Worm (Caenorhabditis elegans) whole organism, mixed stage, embryonic: ENCODE results near the gene trpp-6.
A peak's percentile ranks its signal among the peaks of the same experiment; 100 is the strongest.
"Not testable (repeated sequence)": the region's sequence is repeated elsewhere in the genome, so short reads cannot be mapped to it uniquely, and the experiment has no call there.

ENCODE experiments used
- M03D4.4 ChIP-seq: sonication (generic microtip); optimal IDR thresholded peaks from 2 replicates; lab custom pipeline; 2017; ENCODE audit warnings: mild to moderate bottlenecking, missing genetic modification characterization, missing compliant biosample characterization
- bed-3 ChIP-seq: fragments of 200-800 bp; sonication (Bioruptor generic); optimal IDR thresholded peaks from 3 replicates; lab custom pipeline; 2018; ENCODE audit warnings: mild to moderate bottlenecking, missing genetic modification characterization, moderate library complexity, missing compliant biosample characterization
- blmp-1 ChIP-seq: fragments of 150-350 bp; optimal IDR thresholded peaks from 2 replicates; lab custom pipeline; 2014; ENCODE audit warnings: missing biosample characterization, missing genetic modification characterization
- ceh-39 ChIP-seq: fragments of 150-350 bp; optimal IDR thresholded peaks from 2 replicates; lab custom pipeline; 2014; ENCODE audit warnings: missing biosample characterization, missing genetic modification characterization
- ceh-43 ChIP-seq: fragments of 200-800 bp; sonication (Bioruptor generic); optimal IDR thresholded peaks from 2 replicates; lab custom pipeline; 2018; ENCODE audit warnings: mild to moderate bottlenecking, missing genetic modification characterization, moderate library complexity, missing compliant biosample characterization
- ces-1 ChIP-seq: fragments of 150-350 bp; optimal IDR thresholded peaks from 2 replicates; lab custom pipeline; 2014; ENCODE audit warnings: missing biosample characterization, missing genetic modification reagents, missing genetic modification characterization
- cnd-1 ChIP-seq: fragments of 200-800 bp; sonication (Bioruptor generic); optimal IDR thresholded peaks from 2 replicates; lab custom pipeline; 2018; ENCODE audit warnings: mild to moderate bottlenecking, missing genetic modification characterization, missing compliant biosample characterization
- drap-1 ChIP-seq: fragments of 200-800 bp; sonication (Bioruptor generic); optimal IDR thresholded peaks from 3 replicates; lab custom pipeline; 2018; ENCODE audit warnings: mild to moderate bottlenecking, missing genetic modification characterization, missing compliant biosample characterization
- elt-1 ChIP-seq: sonication (generic microtip); optimal IDR thresholded peaks from 2 replicates; lab custom pipeline; 2017; ENCODE audit warnings: missing genetic modification characterization, mild to moderate bottlenecking, missing compliant biosample characterization, antibody characterized with exemption, moderate library complexity, borderline replicate concordance; ENCODE audit not compliant: insufficient read depth
- flh-1 ChIP-seq: fragments of 200-800 bp; sonication (Bioruptor generic); optimal IDR thresholded peaks from 2 replicates; lab custom pipeline; 2018; ENCODE audit warnings: mild to moderate bottlenecking, missing genetic modification characterization, moderate library complexity, missing compliant biosample characterization
- ham-2 ChIP-seq: fragments of 200-800 bp; sonication (Bioruptor generic); optimal IDR thresholded peaks from 2 replicates; lab custom pipeline; 2018; ENCODE audit warnings: mild to moderate bottlenecking, missing genetic modification characterization, missing compliant biosample characterization
- lin-13 ChIP-seq: fragments of 150-350 bp; optimal IDR thresholded peaks from 2 replicates; lab custom pipeline; 2014; ENCODE audit warnings: missing biosample characterization, missing genetic modification characterization
- lin-32 ChIP-seq: fragments of 200-800 bp; sonication (Bioruptor generic); optimal IDR thresholded peaks from 2 replicates; lab custom pipeline; 2018; ENCODE audit warnings: mild to moderate bottlenecking, missing genetic modification characterization, missing compliant biosample characterization
- lsy-2 ChIP-seq: fragments of 150-350 bp; optimal IDR thresholded peaks from 2 replicates; lab custom pipeline; 2014; ENCODE audit warnings: missing biosample characterization, missing genetic modification characterization
- mab-5 ChIP-seq: fragments of 150-350 bp; optimal IDR thresholded peaks from 2 replicates; lab custom pipeline; 2014; ENCODE audit warnings: missing biosample characterization, missing genetic modification characterization
- mep-1 ChIP-seq: fragments of 150-350 bp; optimal IDR thresholded peaks from 2 replicates; lab custom pipeline; 2017; ENCODE audit warnings: missing biosample characterization, missing genetic modification reagents, missing genetic modification characterization, inconsistent platforms
- mls-2 ChIP-seq: sonication (generic microtip); optimal IDR thresholded peaks from 2 replicates; lab custom pipeline; 2016; ENCODE audit warnings: mild to moderate bottlenecking, missing genetic modification characterization, moderate library complexity, missing compliant biosample characterization
- nhr-2 ChIP-seq: fragments of 150-350 bp; optimal IDR thresholded peaks from 2 replicates; lab custom pipeline; 2014; ENCODE audit warnings: missing biosample characterization, missing genetic modification characterization
- nhr-237 ChIP-seq: fragments of 150-350 bp; optimal IDR thresholded peaks from 2 replicates; lab custom pipeline; 2014; ENCODE audit warnings: missing biosample characterization, missing genetic modification characterization
- nhr-76 ChIP-seq: sonication (generic microtip); optimal IDR thresholded peaks from 2 replicates; lab custom pipeline; 2017; ENCODE audit warnings: missing biosample characterization, missing genetic modification characterization
- pha-4 ChIP-seq: fragments of 150-350 bp; optimal IDR thresholded peaks from 2 replicates; lab custom pipeline; 2018; ENCODE audit warnings: missing biosample characterization, missing genetic modification reagents, missing genetic modification characterization
- sem-2 ChIP-seq: fragments of 200-800 bp; sonication (Bioruptor generic); optimal IDR thresholded peaks from 2 replicates; lab custom pipeline; 2018; ENCODE audit warnings: mild to moderate bottlenecking, missing genetic modification characterization, missing compliant biosample characterization
- snpc-4 ChIP-seq: fragments of 150-350 bp; optimal IDR thresholded peaks from 2 replicates; lab custom pipeline; 2014; ENCODE audit warnings: missing biosample characterization, missing genetic modification characterization
- sptf-1 ChIP-seq: sonication (generic microtip); optimal IDR thresholded peaks from 2 replicates; lab custom pipeline; 2017; ENCODE audit warnings: mild to moderate bottlenecking, missing genetic modification characterization, moderate library complexity, missing compliant biosample characterization
- tbx-8 ChIP-seq: fragments of 200-800 bp; sonication (Bioruptor generic); optimal IDR thresholded peaks from 2 replicates; lab custom pipeline; 2018; ENCODE audit warnings: mild to moderate bottlenecking, missing genetic modification characterization, moderate library complexity, missing compliant biosample characterization
- unc-120 ChIP-seq: sonication (generic microtip); optimal IDR thresholded peaks from 2 replicates; lab custom pipeline; 2017; ENCODE audit warnings: missing genetic modification characterization, missing compliant biosample characterization; ENCODE audit not compliant: poor library complexity, severe bottlenecking
- unc-39 ChIP-seq: fragments of 150-350 bp; optimal IDR thresholded peaks from 2 replicates; lab custom pipeline; 2014; ENCODE audit warnings: missing biosample characterization, missing genetic modification characterization
- unc-62 ChIP-seq: fragments of 150-350 bp; optimal IDR thresholded peaks from 2 replicates; lab custom pipeline; 2014; ENCODE audit warnings: missing biosample characterization, missing genetic modification reagents, missing genetic modification characterization
- zip-8 ChIP-seq: fragments of 150-350 bp; optimal IDR thresholded peaks from 2 replicates; lab custom pipeline; 2014; ENCODE audit warnings: missing biosample characterization, missing genetic modification characterization
- ztf-11 ChIP-seq: fragments of 150-350 bp; optimal IDR thresholded peaks from 2 replicates; lab custom pipeline; 2014; ENCODE audit warnings: missing biosample characterization, missing genetic modification characterization

The trpp-6 gene

ce11 chrV:10002720-10003119 lies 11.0 kb downstream of the trpp-6 start:
- TF ChIP-seq tbx-8 (no peak), unc-62 (GFP tag; lab: Kevin White, UChicago) (peak; percentile 74)
- TF ChIP-seq, all 35 proteins: peak for 1

DNA sequence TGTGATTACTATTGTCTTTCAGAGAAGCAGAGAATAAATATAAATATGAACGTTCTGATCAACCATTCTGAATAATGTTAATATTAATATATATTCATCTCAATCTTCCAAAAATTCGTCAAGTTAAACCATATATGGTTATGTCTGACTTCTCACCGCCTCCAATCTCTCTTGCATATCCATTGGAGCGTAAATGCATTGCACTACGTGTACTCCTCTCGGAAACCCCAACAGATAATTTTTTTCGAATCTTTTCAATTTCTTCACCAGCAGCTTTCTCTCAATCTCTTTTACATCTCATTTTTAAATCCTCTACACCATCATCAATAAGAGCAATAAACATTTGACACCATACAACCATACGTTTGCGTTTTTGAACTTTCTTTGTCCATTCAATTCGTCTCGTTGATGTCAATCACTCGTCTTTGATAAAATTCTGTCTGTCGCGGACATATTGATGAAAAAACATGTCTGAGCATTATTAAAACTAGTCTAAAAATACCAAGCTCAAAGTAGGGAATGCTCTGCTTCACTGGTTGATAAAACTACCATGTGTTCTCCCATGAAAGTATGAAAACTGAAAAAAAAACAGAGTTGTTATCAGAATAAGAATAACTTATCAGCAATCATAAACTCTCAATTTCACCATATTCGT lies 11.7 kb downstream of the trpp-6 start:
- TF ChIP-seq ces-1 (peak; percentile 45), M03D4.4 (no peak), lsy-2 (tag; lab: Kevin White, UChicago) (peak; percentile 26), unc-120 (tag; lab: Kevin White, UChicago) (peak; percentile 62), mep-1 (tag; lab: Kevin White, UChicago) (peak; percentile 3), ham-2 (GFP tag; lab: Kevin White, UChicago) (no peak)

DNA sequence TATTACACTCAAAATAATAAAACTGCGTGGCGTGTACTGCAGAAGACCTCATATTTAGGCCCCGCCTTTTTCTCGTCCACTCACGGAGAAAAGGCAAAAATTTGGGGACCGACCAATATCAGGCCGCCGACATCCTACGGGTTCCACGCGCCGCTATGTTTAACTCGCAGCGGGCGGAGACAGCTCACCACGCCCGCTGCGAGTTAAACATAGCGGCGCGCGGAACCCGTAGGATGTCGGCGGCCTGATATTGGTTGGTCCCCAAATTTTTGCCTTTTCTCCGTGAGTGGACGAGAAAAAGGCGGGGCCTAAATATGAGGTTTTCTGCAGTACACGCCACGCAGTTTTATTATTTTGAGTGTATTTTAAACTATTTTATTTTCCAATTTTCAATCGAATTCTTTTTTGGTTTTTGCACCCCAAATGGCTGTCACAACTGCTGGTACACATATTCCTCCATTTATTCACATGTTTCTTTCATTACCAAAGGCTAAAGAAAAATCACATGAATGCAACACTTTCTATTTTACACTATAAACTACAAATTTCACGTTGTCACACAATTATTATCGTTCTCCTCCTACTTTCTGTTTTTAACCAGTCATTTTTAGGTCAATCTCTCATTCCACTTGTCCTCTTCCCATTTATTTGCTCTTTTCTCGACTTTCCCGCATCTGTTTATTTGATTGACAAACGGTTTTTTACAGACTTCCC lies 12.5 kb downstream of the trpp-6 start, which contains the start of gene uda-1:
TSS of gene uda-1 (plus strand) at position 708 of the 714 bp plus-strand sequence.
- TF ChIP-seq nhr-237; mab-5; ztf-11 (tag; lab: Kevin White, UChicago): not testable (repeated sequence)

DNA sequence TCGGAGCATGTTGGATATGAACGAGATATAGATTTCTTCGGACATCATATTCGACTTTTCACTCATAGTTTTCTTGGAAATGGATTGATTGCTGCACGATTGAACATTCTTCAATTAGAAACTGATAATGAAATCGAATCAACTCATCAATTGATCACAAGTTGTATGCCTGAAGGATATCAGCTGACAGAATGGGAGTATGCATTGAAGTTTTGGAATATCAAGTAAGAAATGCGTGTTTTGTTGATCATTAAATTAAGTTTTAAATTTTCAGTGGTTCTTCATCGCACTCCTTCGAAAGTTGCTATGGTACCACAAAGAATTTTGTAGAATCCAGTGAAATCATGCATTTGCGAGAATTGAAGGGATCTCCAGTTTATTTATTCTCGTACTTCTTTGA lies 14.7 kb downstream of the trpp-6 start:
- TF ChIP-seq ceh-43 (GFP tag; lab: Kevin White, UChicago) (no peak), sem-2 (no peak), lsy-2 (tag; lab: Kevin White, UChicago) (no peak), mls-2 (tag; lab: Kevin White, UChicago) (no peak), nhr-2 (tag; lab: Kevin White, UChicago) (no peak), mep-1 (tag; lab: Kevin White, UChicago) (no peak), drap-1 (no peak), lin-32 (no peak), snpc-4 (tag; lab: Kevin White, UChicago) (no peak), tbx-8 (no peak), nhr-76 (tag; lab: Kevin White, UChicago) (no peak), mab-5 (no peak), unc-39 (no peak), flh-1 (GFP tag; lab: Kevin White, UChicago) (no peak), zip-8 (no peak)

ce11 chrV:10007484-10007883 lies 15.8 kb downstream of the trpp-6 start:
- TF ChIP-seq cnd-1 (tag; lab: Kevin White, UChicago) (no peak), nhr-76 (tag; lab: Kevin White, UChicago) (no peak), bed-3 (no peak), ces-1 (no peak), pha-4 (tag; lab: Kevin White, UChicago) (no peak), unc-39 (no peak), zip-8 (peak; percentile 95)

ce11 chrV:10011623-10012022 lies 19.9 kb downstream of the trpp-6 start, which contains the start of gene lea-1:
Gene lea-1, plus strand, starts transcription at chrV:10011923.
- TF ChIP-seq cnd-1 (tag; lab: Kevin White, UChicago): no peak
- TF ChIP-seq ceh-39 (tag; lab: Kevin White, UChicago): no peak
- TF ChIP-seq flh-1 (GFP tag; lab: Kevin White, UChicago): no peak
- TF ChIP-seq sptf-1 (tag; lab: Kevin White, UChicago): no peak
- no peak for TF ChIP-seq tbx-8
- TF ChIP-seq lin-13 (tag; lab: Kevin White, UChicago): no peak
- TF ChIP-seq zip-8: no peak
- TF ChIP-seq pha-4 (tag; lab: Kevin White, UChicago): no peak
- TF ChIP-seq lsy-2 (tag; lab: Kevin White, UChicago): no peak
- TF ChIP-seq mab-5: no peak
- TF ChIP-seq unc-120 (tag; lab: Kevin White, UChicago): no peak
- TF ChIP-seq nhr-2 (tag; lab: Kevin White, UChicago): no peak
- no peak for TF ChIP-seq elt-1
- no peak for TF ChIP-seq blmp-1 (tag; lab: Kevin White, UChicago)
- TF ChIP-seq unc-39: no peak
